Fruit fly (Drosophila melanogaster) whole organism, embryonic: ENCODE measurements around the gene CG34149.

Experiments
- Aef1 ChIP-seq: fragments of 200-800 bp; sonication (Bioruptor generic); IDR thresholded peaks from 3 replicates; pipeline ENCODE4 v1.3.6; 2022; ENCODE audit warnings: missing biosample characterization, missing genetic modification characterization
- Bdp1 ChIP-seq: fragments of 200-800 bp; sonication (Bioruptor generic); optimal IDR thresholded peaks from 3 replicates; lab custom pipeline; 2016; ENCODE audit warnings: missing biosample characterization, missing genetic modification characterization
- CG10979 ChIP-seq: fragments of 200-800 bp; sonication (Bioruptor generic); optimal IDR thresholded peaks from 2 replicates; lab custom pipeline; 2018; ENCODE audit warnings: missing biosample characterization, mild to moderate bottlenecking, missing genetic modification characterization, moderate library complexity
- CG11085 ChIP-seq: fragments of 200-800 bp; sonication (Bioruptor generic); IDR thresholded peaks from 2 replicates; pipeline ENCODE4 v1.3.6; 2022; ENCODE audit warnings: missing biosample characterization, missing genetic modification characterization
- CG11695 ChIP-seq: fragments of 200-800 bp; sonication (Bioruptor generic); IDR thresholded peaks from 3 replicates; pipeline ENCODE4 v1.3.6; 2022; ENCODE audit warnings: missing biosample characterization, missing genetic modification characterization
- CG12155 ChIP-seq: fragments of 200-800 bp; sonication (Bioruptor generic); optimal IDR thresholded peaks from 3 replicates; lab custom pipeline; 2016; ENCODE audit warnings: missing biosample characterization, missing genetic modification characterization
- CG12299 ChIP-seq: fragments of 200-800 bp; sonication (Bioruptor generic); optimal IDR thresholded peaks from 2 replicates; lab custom pipeline; 2018; ENCODE audit warnings: missing biosample characterization, mild to moderate bottlenecking, missing genetic modification characterization
- CG12391 ChIP-seq: fragments of 200-800 bp; sonication (Bioruptor generic); optimal IDR thresholded peaks from 3 replicates; lab custom pipeline; 2018; ENCODE audit warnings: missing biosample characterization, mild to moderate bottlenecking, missing genetic modification characterization, moderate library complexity
- CG13775 ChIP-seq: fragments of 200-800 bp; sonication (Bioruptor generic); optimal IDR thresholded peaks from 3 replicates; lab custom pipeline; 2017; ENCODE audit warnings: missing biosample characterization, mild to moderate bottlenecking, missing genetic modification characterization
- CG14014 ChIP-seq: fragments of 200-800 bp; sonication (Bioruptor generic); IDR thresholded peaks from 2 replicates; pipeline ENCODE4 v1.3.6; 2022; ENCODE audit warnings: missing biosample characterization, missing genetic modification characterization
- CG15514 ChIP-seq: fragments of 200-800 bp; sonication (Bioruptor generic); optimal IDR thresholded peaks from 3 replicates; lab custom pipeline; 2017; ENCODE audit warnings: missing biosample characterization, missing genetic modification characterization, mild to moderate bottlenecking, moderate library complexity, missing genetic modification reagents
- CG16863 ChIP-seq: fragments of 200-800 bp; sonication (Bioruptor generic); optimal IDR thresholded peaks from 3 replicates; lab custom pipeline; 2016; ENCODE audit warnings: missing biosample characterization, missing genetic modification characterization
- CG1832 ChIP-seq: fragments of 200-800 bp; sonication (Bioruptor generic); optimal IDR thresholded peaks from 2 replicates; lab custom pipeline; 2017; ENCODE audit warnings: missing biosample characterization, mild to moderate bottlenecking, missing genetic modification characterization, inconsistent platforms
- CG2678 ChIP-seq: fragments of 200-800 bp; sonication (Bioruptor generic); optimal IDR thresholded peaks from 3 replicates; lab custom pipeline; 2019; ENCODE audit warnings: missing biosample characterization, mild to moderate bottlenecking, missing genetic modification characterization, moderate library complexity
- CG2875 ChIP-seq: fragments of 200-800 bp; sonication (Bioruptor generic); optimal IDR thresholded peaks from 2 replicates; lab custom pipeline; 2017; ENCODE audit warnings: missing biosample characterization, mild to moderate bottlenecking, missing genetic modification characterization, missing genetic modification reagents
- CG3726 ChIP-seq: fragments of 200-800 bp; sonication (Bioruptor generic); IDR thresholded peaks from 3 replicates; pipeline ENCODE4, ENCODE4 v1.3.6; 2022; ENCODE audit warnings: missing biosample characterization, missing genetic modification characterization
- CG4328 ChIP-seq: fragments of 200-800 bp; sonication (Bioruptor generic); optimal IDR thresholded peaks from 3 replicates; lab custom pipeline; 2017; ENCODE audit warnings: missing biosample characterization, missing genetic modification reagents, missing genetic modification characterization
- CG43689 ChIP-seq: fragments of 200-800 bp; sonication (Bioruptor generic); IDR thresholded peaks from 2 replicates; pipeline ENCODE4 v1.3.6; 2022; ENCODE audit warnings: missing biosample characterization, missing genetic modification characterization
- CG4730 ChIP-seq: fragments of 200-800 bp; sonication (Bioruptor generic); IDR thresholded peaks from 2 replicates; pipeline ENCODE4 v1.3.6; 2022; ENCODE audit warnings: missing biosample characterization, missing genetic modification characterization
- CG8765 ChIP-seq: fragments of 200-800 bp; sonication (Bioruptor generic); IDR thresholded peaks from 2 replicates; pipeline ENCODE4 v1.3.6; 2022; ENCODE audit warnings: missing biosample characterization, missing genetic modification characterization
- CG8944 ChIP-seq: fragments of 200-800 bp; sonication (Bioruptor generic); optimal IDR thresholded peaks from 3 replicates; lab custom pipeline; 2016; ENCODE audit warnings: missing biosample characterization, missing genetic modification characterization
- Dek ChIP-seq: fragments of 200-800 bp; sonication (Bioruptor generic); optimal IDR thresholded peaks from 3 replicates; lab custom pipeline; 2019; ENCODE audit warnings: missing biosample characterization, mild to moderate bottlenecking, missing genetic modification characterization, moderate library complexity
- Dp ChIP-seq: fragments of 200-800 bp; sonication (Bioruptor generic); optimal IDR thresholded peaks from 2 replicates; lab custom pipeline; 2018; ENCODE audit warnings: missing biosample characterization, mild to moderate bottlenecking, missing genetic modification characterization, moderate library complexity
- Fer3 ChIP-seq: fragments of 200-800 bp; sonication (Bioruptor generic); optimal IDR thresholded peaks from 2 replicates; lab custom pipeline; 2018; ENCODE audit warnings: missing biosample characterization, mild to moderate bottlenecking, missing genetic modification characterization, moderate library complexity
- Gug ChIP-seq: fragments of 200-800 bp; sonication (Bioruptor generic); IDR thresholded peaks from 4 replicates; pipeline ENCODE4 v1.3.6; 2022; ENCODE audit warnings: missing biosample characterization, missing genetic modification characterization
- HLH3B ChIP-seq: fragments of 200-800 bp; sonication (Bioruptor generic); IDR thresholded peaks from 2 replicates; pipeline ENCODE4 v1.3.6; 2022; ENCODE audit warnings: missing biosample characterization, missing genetic modification characterization
- HLH54F ChIP-seq: fragments of 200-800 bp; sonication (Bioruptor generic); optimal IDR thresholded peaks from 3 replicates; lab custom pipeline; 2016; ENCODE audit warnings: missing biosample characterization, missing genetic modification characterization
- HLHmδ ChIP-seq: fragments of 200-800 bp; sonication (Bioruptor generic); optimal IDR thresholded peaks from 2 replicates; lab custom pipeline; 2018; ENCODE audit warnings: missing biosample characterization, mild to moderate bottlenecking, missing genetic modification characterization, moderate library complexity
- Hey ChIP-seq: fragments of 200-800 bp; sonication (Bioruptor generic); optimal IDR thresholded peaks from 3 replicates; lab custom pipeline; 2018; ENCODE audit warnings: missing biosample characterization, mild to moderate bottlenecking, missing genetic modification characterization
- NFAT ChIP-seq: fragments of 200-800 bp; sonication (Bioruptor generic); IDR thresholded peaks from 2 replicates; pipeline ENCODE4 v1.3.6; 2022; ENCODE audit warnings: missing biosample characterization, missing genetic modification characterization
- Nf-YA ChIP-seq: fragments of 200-800 bp; sonication (Bioruptor generic); IDR thresholded peaks from 2 replicates; pipeline ENCODE4 v1.3.6; 2022; ENCODE audit warnings: missing biosample characterization, missing genetic modification characterization
- PHDP ChIP-seq: fragments of 200-800 bp; sonication (Bioruptor generic); optimal IDR thresholded peaks from 3 replicates; lab custom pipeline; 2018; ENCODE audit warnings: missing biosample characterization, mild to moderate bottlenecking, missing genetic modification characterization, moderate library complexity
- Taf1 ChIP-seq: fragments of 200-800 bp; sonication (Bioruptor generic); IDR thresholded peaks from 2 replicates; pipeline ENCODE4 v1.3.6; 2022; ENCODE audit warnings: missing biosample characterization, missing genetic modification characterization
- Xrp1 ChIP-seq: fragments of 200-800 bp; sonication (Bioruptor generic); IDR thresholded peaks from 2 replicates; pipeline ENCODE4 v1.3.6; 2022; ENCODE audit warnings: missing biosample characterization, missing genetic modification characterization
- abd-A ChIP-seq: fragments of 200-800 bp; sonication (Bioruptor generic); optimal IDR thresholded peaks from 3 replicates; lab custom pipeline; 2019; ENCODE audit warnings: missing biosample characterization, mild to moderate bottlenecking, missing genetic modification characterization, moderate library complexity
- ac ChIP-seq: fragments of 200-800 bp; sonication (Bioruptor generic); optimal IDR thresholded peaks from 3 replicates; lab custom pipeline; 2017; ENCODE audit warnings: missing biosample characterization, mild to moderate bottlenecking, missing genetic modification characterization
- aop ChIP-seq: fragments of 200-800 bp; sonication (Bioruptor generic); IDR thresholded peaks from 2 replicates; pipeline ENCODE4 v1.3.6; 2022; ENCODE audit warnings: missing biosample characterization, missing genetic modification characterization
- bab2 ChIP-seq: fragments of 200-800 bp; sonication (Bioruptor generic); optimal IDR thresholded peaks from 2 replicates; lab custom pipeline; 2016; ENCODE audit warnings: missing biosample characterization, missing genetic modification characterization
- chif ChIP-seq, 2 experiments: fragments of 200-800 bp; sonication (Bioruptor generic); optimal IDR thresholded peaks; 3 replicates each; lab custom pipeline; 2016; ENCODE audit warnings: missing biosample characterization in 2 of 2, missing genetic modification characterization in 2 of 2
- da ChIP-seq: fragments of 200-800 bp; sonication (Bioruptor generic); optimal IDR thresholded peaks from 2 replicates; lab custom pipeline; 2016; ENCODE audit warnings: missing biosample characterization, missing genetic modification characterization
- fd96Cb ChIP-seq: fragments of 200-800 bp; sonication (Bioruptor generic); optimal IDR thresholded peaks from 2 replicates; lab custom pipeline; 2018; ENCODE audit warnings: missing biosample characterization, mild to moderate bottlenecking, missing genetic modification characterization, moderate library complexity
- gcm ChIP-seq: fragments of 200-800 bp; sonication (Bioruptor generic); optimal IDR thresholded peaks from 2 replicates; lab custom pipeline; 2019; ENCODE audit warnings: missing biosample characterization, mild to moderate bottlenecking, missing genetic modification characterization, moderate library complexity
- hkb ChIP-seq, 2 experiments: fragments of 200-800 bp in 1 of 2; fragments of >200 bp in 1 of 2; sonication (Bioruptor generic) in 1 of 2; IDR thresholded peaks in 1 of 2; optimal IDR thresholded peaks in 1 of 2; 2 replicates each; pipeline versions ENCODE4 v1.3.6 to Lab custom; 2017 to 2022; ENCODE audit warnings: missing biosample characterization in 1 of 2, missing genetic modification characterization in 1 of 2
- luna ChIP-seq: fragments of 200-800 bp; sonication (Bioruptor generic); optimal IDR thresholded peaks from 2 replicates; lab custom pipeline; 2016; ENCODE audit warnings: missing biosample characterization, missing genetic modification characterization
- nom ChIP-seq: fragments of 200-800 bp; sonication (Bioruptor generic); optimal IDR thresholded peaks from 2 replicates; lab custom pipeline; 2017; ENCODE audit warnings: missing biosample characterization, missing genetic modification characterization, mild to moderate bottlenecking, moderate library complexity, missing genetic modification reagents
- org-1 ChIP-seq: fragments of 200-800 bp; sonication (Bioruptor generic); optimal IDR thresholded peaks from 2 replicates; lab custom pipeline; 2017; ENCODE audit warnings: missing biosample characterization, missing genetic modification characterization
- tap ChIP-seq: fragments of 200-800 bp; optimal IDR thresholded peaks from 3 replicates; lab custom pipeline; 2019; ENCODE audit warnings: missing biosample characterization, mild to moderate bottlenecking, missing genetic modification characterization, moderate library complexity
- unpg ChIP-seq: fragments of 200-800 bp; sonication (Bioruptor generic); optimal IDR thresholded peaks from 3 replicates; lab custom pipeline; 2018; ENCODE audit warnings: missing biosample characterization, mild to moderate bottlenecking, missing genetic modification characterization, moderate library complexity
- zen2 ChIP-seq: fragments of 200-800 bp; sonication (Bioruptor generic); IDR thresholded peaks from 3 replicates; pipeline ENCODE4 v1.3.6; 2022; ENCODE audit warnings: missing biosample characterization, missing genetic modification characterization; ENCODE audit not compliant: partially characterized antibody
- zfh2 ChIP-seq: fragments of 200-800 bp; sonication (Bioruptor generic); optimal IDR thresholded peaks from 2 replicates; lab custom pipeline; 2016; ENCODE audit warnings: missing biosample characterization, missing genetic modification characterization

The CG34149 gene

DNA sequence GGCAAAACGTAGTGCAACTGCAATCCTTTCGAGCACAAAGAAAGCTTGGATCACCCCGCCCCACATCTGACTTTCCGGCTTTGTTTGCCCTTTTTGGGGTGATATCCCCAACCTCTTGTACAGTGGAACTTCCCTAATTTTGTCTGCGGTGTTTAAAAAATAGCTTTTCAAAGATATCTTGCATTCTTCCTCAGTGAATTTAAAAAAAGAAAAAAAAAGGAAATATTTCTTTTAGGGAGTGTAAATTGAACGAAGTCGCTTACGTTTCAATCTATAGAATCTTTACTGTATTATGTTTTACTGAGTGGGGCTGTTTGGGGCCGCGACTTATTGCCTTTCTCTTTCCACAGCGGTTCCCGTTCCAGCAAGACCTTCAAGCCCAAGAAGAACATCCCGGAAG, 41.7 kb downstream of the CG34149 start (continued):
- TF ChIP-seq HLHmδ (GFP tag; lab: Kevin White, UChicago) = no peak
- TF ChIP-seq tap (tag; lab: Kevin White, UChicago) = peak; percentile 51
- no peak for TF ChIP-seq Hey (tag; lab: Kevin White, UChicago)
- TF ChIP-seq luna (GFP tag; lab: Kevin White, UChicago) = peak; percentile 37
- TF ChIP-seq abd-A (tag; lab: Kevin White, UChicago) = no peak
- peak; percentile 64; the same call in 1 of the 2 replicates for TF ChIP-seq HLH3B (GFP tag; lab: Robert Waterston, UW)
- TF ChIP-seq CG2875 = no peak
- TF ChIP-seq CG43689 = no peak
- TF ChIP-seq da (GFP tag; lab: Kevin White, UChicago) = no peak
- peak; percentile 50 for TF ChIP-seq bab2 (GFP tag; lab: Kevin White, UChicago)
- TF ChIP-seq Dp (GFP tag; lab: Kevin White, UChicago) = no peak
- peak; percentile 69 for TF ChIP-seq CG11085 (GFP tag; lab: Robert Waterston, UW)
- TF ChIP-seq CG12391 (tag; lab: Kevin White, UChicago) = peak; percentile 53
- TF ChIP-seq CG2678 (tag; lab: Kevin White, UChicago) = peak; percentile 73
- 0 out of 3 replicates have a peak, but pooled peaks have one; percentile 32 for TF ChIP-seq CG3726 (GFP tag; lab: Robert Waterston, UW)
- peak; percentile 46 for TF ChIP-seq CG8944
- peak; percentile 21 for TF ChIP-seq nom (GFP tag; lab: Kevin White, UChicago)
- peak; percentile 67 for TF ChIP-seq PHDP (tag; lab: Kevin White, UChicago)
- no peak for TF ChIP-seq org-1 (GFP tag; lab: Kevin White, UChicago)
- peak; percentile 54 for TF ChIP-seq fd96Cb (tag; lab: Kevin White, UChicago)
- TF ChIP-seq Dek (tag; lab: Kevin White, UChicago) = peak; percentile 57
- TF ChIP-seq hkb (optimal IDR thresholded peaks at IDR 0.05; lab: Kevin White, UChicago) = peak; percentile 43
- peak; percentile 86 for TF ChIP-seq hkb (GFP tag; IDR thresholded peaks at IDR 0.05; lab: Robert Waterston, UW)
- TF ChIP-seq CG4730 = peak; percentile 48
- TF ChIP-seq HLH54F = peak; percentile 27
- peak; percentile 83 for TF ChIP-seq CG14014 (GFP tag; lab: Robert Waterston, UW)
- TF ChIP-seq CG8765 (GFP tag; lab: Robert Waterston, UW) = no peak
- peak; percentile 78 for TF ChIP-seq Xrp1 (GFP tag; lab: Robert Waterston, UW)
- peak; percentile 28 for TF ChIP-seq CG10979
- TF ChIP-seq CG12299 (tag; lab: Kevin White, UChicago) = peak; percentile 4
- TF ChIP-seq NFAT (GFP tag; lab: Robert Waterston, UW) = peak; percentile 70; the same call in 1 of the 2 replicates
- TF ChIP-seq CG13775 (GFP tag; lab: Kevin White, UChicago) = peak; percentile 43
- no peak for TF ChIP-seq CG4328 (GFP tag; lab: Kevin White, UChicago)
- peak; percentile 32 for TF ChIP-seq zfh2 (GFP tag; lab: Kevin White, UChicago)
- peak; percentile 69 for TF ChIP-seq Fer3 (tag; lab: Kevin White, UChicago)
- TF ChIP-seq CG12155 (GFP tag; lab: Kevin White, UChicago) = peak; percentile 61
- TF ChIP-seq Nf-YA (GFP tag; lab: Robert Waterston, UW) = 0 out of 2 replicates have a peak, but pooled peaks have one; percentile 28
- TF ChIP-seq CG1832 (GFP tag; lab: Kevin White, UChicago) = no peak
- TF ChIP-seq CG16863 = peak; percentile 47
- no peak for TF ChIP-seq aop (GFP tag; lab: Robert Waterston, UW)
- peak; percentile 75 for TF ChIP-seq Gug (GFP tag; lab: Robert Waterston, UW)
- peak; percentile 60; the same call in 1 of the 2 replicates for TF ChIP-seq Taf1 (GFP tag; lab: Robert Waterston, UW)
- TF ChIP-seq Bdp1 (GFP tag; lab: Kevin White, UChicago) = no peak
- peak; percentile 69 for TF ChIP-seq CG11695 (GFP tag; lab: Robert Waterston, UW)
- TF ChIP-seq Aef1 (GFP tag; lab: Robert Waterston, UW) = peak; percentile 66
- TF ChIP-seq unpg (GFP tag; lab: Kevin White, UChicago) = peak; percentile 73
- TF ChIP-seq zen2 (GFP tag; lab: Robert Waterston, UW) = no peak
- peak; percentile 4 for TF ChIP-seq gcm (GFP tag; lab: Kevin White, UChicago)
- peak; percentile 12 for TF ChIP-seq CG15514 (GFP tag; lab: Kevin White, UChicago)
- TF ChIP-seq chif (GFP tag; optimal IDR thresholded peaks at IDR 0.05; lab: Kevin White, UChicago) = peak; percentile 24 to 51
- TF ChIP-seq ac = no peak
